Worm (Caenorhabditis elegans) whole organism, L4 larva: ENCODE measurements around the gene srh-265.

Experiments used
- Y105C5A.15 ChIP-seq: fragments of 200-800 bp; sonication (Bioruptor generic); IDR thresholded peaks from 2 replicates; pipeline ENCODE4 v1.3.6; 2022; ENCODE audit warnings: missing genetic modification characterization, missing compliant biosample characterization
- ama-1 ChIP-seq: fragments of 150-350 bp; optimal IDR thresholded peaks from 2 replicates; lab custom pipeline; 2014; ENCODE audit warnings: inconsistent platforms, mixed read lengths
- ceh-28 ChIP-seq: fragments of 150-350 bp; optimal IDR thresholded peaks from 2 replicates; lab custom pipeline; 2014; ENCODE audit warnings: missing biosample characterization, missing genetic modification reagents, missing genetic modification characterization
- ceh-32 ChIP-seq: sonication (generic microtip); optimal IDR thresholded peaks from 2 replicates; lab custom pipeline; 2016; ENCODE audit warnings: mild to moderate bottlenecking, missing genetic modification characterization, missing compliant biosample characterization; ENCODE audit not compliant: poor library complexity
- lin-39 ChIP-seq: fragments of 150-350 bp; optimal IDR thresholded peaks from 2 replicates; lab custom pipeline; 2014; ENCODE audit warnings: missing biosample characterization, missing genetic modification reagents, missing genetic modification characterization
- mdl-1 ChIP-seq, 2 experiments: fragments of 150-350 bp in 1 of 2; sonication (generic microtip) in 1 of 2; optimal IDR thresholded peaks; 2 replicates each; lab custom pipeline; 2014 to 2017; ENCODE audit warnings: missing biosample characterization in 2 of 2, missing genetic modification characterization in 2 of 2
- mep-1 ChIP-seq: fragments of 150-350 bp; sonication (generic microtip); optimal IDR thresholded peaks from 3 replicates; lab custom pipeline; 2014; ENCODE audit warnings: missing biosample characterization, missing genetic modification characterization
- nhr-76 ChIP-seq: fragments of 150-350 bp; optimal IDR thresholded peaks from 2 replicates; lab custom pipeline; 2014; ENCODE audit warnings: missing biosample characterization, missing genetic modification characterization
- tag-97 ChIP-seq: fragments of 200-800 bp; sonication (Bioruptor generic); IDR thresholded peaks from 2 replicates; pipeline ENCODE4 v1.3.6; 2022; ENCODE audit warnings: missing genetic modification characterization, missing compliant biosample characterization
- unc-130 ChIP-seq: sonication (generic microtip); optimal IDR thresholded peaks from 2 replicates; lab custom pipeline; 2016; ENCODE audit warnings: missing genetic modification reagents, missing genetic modification characterization, missing compliant biosample characterization
- unc-62 ChIP-seq, 3 experiments: fragments of 150-350 bp in 1 of 3; sonication (generic microtip); optimal IDR thresholded peaks in 2 of 3; peaks in 1 of 3; 1 replicate in 1 of 3; 2 replicates in 2 of 3; lab custom pipeline; 2014 to 2017; ENCODE audit warnings: missing biosample characterization in 3 of 3, missing genetic modification characterization in 3 of 3, missing genetic modification reagents in 3 of 3, missing genotype in 1 of 3
- zag-1 ChIP-seq: fragments of 150-350 bp; optimal IDR thresholded peaks from 2 replicates; lab custom pipeline; 2014; ENCODE audit warnings: missing biosample characterization, missing genetic modification characterization

DNA sequence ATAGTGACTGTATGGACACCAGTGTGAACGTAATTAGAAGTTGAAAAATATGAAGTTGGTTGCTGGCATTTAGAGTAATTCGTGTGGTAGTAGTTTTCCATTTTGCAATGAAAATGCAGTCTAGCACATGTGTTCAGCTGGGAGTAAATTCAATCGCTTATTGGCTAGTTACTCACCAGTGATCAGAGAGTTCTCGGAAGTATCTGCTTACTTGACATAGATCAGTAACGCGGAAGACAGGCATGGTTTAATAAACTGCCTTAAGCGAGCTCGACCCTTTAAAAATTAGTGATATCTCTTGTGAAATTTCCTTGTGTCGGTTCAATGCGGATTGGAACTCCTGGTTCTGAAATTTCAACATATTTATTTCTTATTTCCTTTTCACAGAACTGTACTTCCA lies 39.8 kb upstream of the srh-265 start, which contains the start of gene srh-52:
- TF ChIP-seq Y105C5A.15 (GFP tag; lab: Robert Waterston, UW) (no peak), ceh-32 (tag; lab: Kevin White, UChicago) (no peak), unc-130 (no peak), ama-1 (no peak), mdl-1 (tag; optimal IDR thresholded peaks at IDR 0.05; lab: Kevin White, UChicago) (no peak), tag-97 (GFP tag; lab: Robert Waterston, UW) (no peak), nhr-76 (tag; lab: Kevin White, UChicago) (no peak), mep-1 (tag; lab: Kevin White, UChicago) (no peak), ceh-28 (tag; lab: Kevin White, UChicago) (no peak), unc-62 (GFP tag; optimal IDR thresholded peaks at IDR 0.05 in 1 of 2; lab: Kevin White, UChicago) (no peak), unc-62 (tag; optimal IDR thresholded peaks at IDR 0.05; lab: Kevin White, UChicago) (no peak), zag-1 (tag; lab: Kevin White, UChicago) (no peak), lin-39 (tag; lab: Kevin White, UChicago) (no peak)
